Worm (Caenorhabditis elegans) whole organism, L4 larva: ENCODE measurements around the gene rcan-1.

ENCODE experiments used
- D1046.2 ChIP-seq: fragments of 200-800 bp; sonication (Bioruptor generic); IDR thresholded peaks from 2 replicates; pipeline ENCODE4 v1.3.6; 2022; ENCODE audit warnings: missing genetic modification characterization, missing compliant biosample characterization
- F26F4.8 ChIP-seq: fragments of 200-800 bp; sonication (Bioruptor generic); conservative IDR thresholded peaks from 2 replicates; pipeline ENCODE4 v1.3.6; 2022; ENCODE audit warnings: missing genetic modification characterization, missing compliant biosample characterization
- F37D6.2 ChIP-seq: sonication (generic microtip); optimal IDR thresholded peaks from 2 replicates; lab custom pipeline; 2016; ENCODE audit warnings: mild to moderate bottlenecking, missing genetic modification characterization, missing compliant biosample characterization
- F49E8.2 ChIP-seq: sonication (generic microtip); optimal IDR thresholded peaks from 2 replicates; lab custom pipeline; 2016; ENCODE audit warnings: missing compliant biosample characterization, mild to moderate bottlenecking, missing genetic modification characterization, borderline replicate concordance
- T20F7.1 ChIP-seq: fragments of 200-800 bp; sonication (Bioruptor generic); optimal IDR thresholded peaks from 2 replicates; lab custom pipeline; 2018; ENCODE audit warnings: mild to moderate bottlenecking, missing genetic modification characterization, missing compliant biosample characterization
- T26A8.4 ChIP-seq: fragments of 200-800 bp; sonication (Bioruptor generic); IDR thresholded peaks from 2 replicates; pipeline ENCODE4 v1.3.6; 2022; ENCODE audit warnings: missing genetic modification characterization, missing compliant biosample characterization
- Y48G9A.11 ChIP-seq: fragments of 200-800 bp; sonication (Bioruptor generic); IDR thresholded peaks from 2 replicates; pipeline ENCODE4 v1.3.6; 2022; ENCODE audit warnings: missing genetic modification reagents, missing genetic modification characterization, missing compliant biosample characterization
- ZK337.2 ChIP-seq: fragments of 200-800 bp; sonication (Bioruptor generic); IDR thresholded peaks from 2 replicates; pipeline ENCODE4 v1.3.6; 2022; ENCODE audit warnings: missing genetic modification reagents, missing genetic modification characterization, missing compliant biosample characterization
- ZK546.5 ChIP-seq, 2 experiments: sonication (generic microtip); optimal IDR thresholded peaks; 2 replicates each; lab custom pipeline; 2017; ENCODE audit warnings: missing biosample characterization in 2 of 2, missing genetic modification characterization in 2 of 2
- ama-1 ChIP-seq: fragments of 150-350 bp; optimal IDR thresholded peaks from 2 replicates; lab custom pipeline; 2014; ENCODE audit warnings: inconsistent platforms, mixed read lengths
- arid-1 ChIP-seq: fragments of 200-800 bp; sonication (Bioruptor generic); conservative IDR thresholded peaks from 2 replicates; pipeline ENCODE4 v1.3.6; 2022; ENCODE audit warnings: missing genetic modification reagents, missing genetic modification characterization, missing compliant biosample characterization
- ceh-20 ChIP-seq: fragments of 200-800 bp; sonication (Bioruptor generic); IDR thresholded peaks from 2 replicates; pipeline ENCODE4 v1.3.6; 2022; ENCODE audit warnings: missing genetic modification reagents, missing genetic modification characterization, missing compliant biosample characterization
- ceh-28 ChIP-seq: fragments of 150-350 bp; optimal IDR thresholded peaks from 2 replicates; lab custom pipeline; 2014; ENCODE audit warnings: missing biosample characterization, missing genetic modification reagents, missing genetic modification characterization
- ceh-32 ChIP-seq: sonication (generic microtip); optimal IDR thresholded peaks from 2 replicates; lab custom pipeline; 2016; ENCODE audit warnings: mild to moderate bottlenecking, missing genetic modification characterization, missing compliant biosample characterization; ENCODE audit not compliant: poor library complexity
- cey-2 ChIP-seq: sonication (generic microtip); optimal IDR thresholded peaks from 3 replicates; lab custom pipeline; 2017; ENCODE audit warnings: missing genetic modification characterization, mild to moderate bottlenecking, missing compliant biosample characterization, antibody characterized with exemption, borderline replicate concordance; ENCODE audit not compliant: insufficient read depth
- dmd-8 ChIP-seq: fragments of 200-800 bp; sonication (Bioruptor generic); IDR thresholded peaks from 2 replicates; pipeline ENCODE4 v1.3.6; 2022; ENCODE audit warnings: missing genetic modification characterization, missing compliant biosample characterization
- dpl-1 ChIP-seq: fragments of 150-350 bp; optimal IDR thresholded peaks from 2 replicates; lab custom pipeline; 2014; ENCODE audit warnings: missing biosample characterization, missing genetic modification reagents, missing genetic modification characterization
- duxl-1 ChIP-seq: sonication (generic microtip); optimal IDR thresholded peaks from 2 replicates; lab custom pipeline; 2016; ENCODE audit warnings: mild to moderate bottlenecking, missing genetic modification characterization, moderate library complexity, missing compliant biosample characterization; ENCODE audit not compliant: poor library complexity
- dve-1 ChIP-seq: sonication (generic microtip); optimal IDR thresholded peaks from 2 replicates; lab custom pipeline; 2017; ENCODE audit warnings: antibody characterized with exemption, mild to moderate bottlenecking, missing genetic modification characterization, missing compliant biosample characterization; ENCODE audit not compliant: insufficient read depth
- egl-27 ChIP-seq: sonication (generic microtip); optimal IDR thresholded peaks from 3 replicates; lab custom pipeline; 2017; ENCODE audit warnings: missing biosample characterization, missing genetic modification reagents, missing genetic modification characterization
- fkh-10 ChIP-seq: fragments of 150-350 bp; optimal IDR thresholded peaks from 2 replicates; lab custom pipeline; 2014; ENCODE audit warnings: missing biosample characterization, missing genetic modification reagents, missing genetic modification characterization
- hif-1 ChIP-seq, 2 experiments: sonication (generic microtip); optimal IDR thresholded peaks; 2 replicates each; lab custom pipeline; 2016 to 2017; ENCODE audit warnings: missing compliant biosample characterization in 2 of 2, missing genetic modification characterization in 2 of 2, missing genetic modification reagents in 2 of 2, missing genotype in 2 of 2, mild to moderate bottlenecking in 1 of 2
- hlh-30 ChIP-seq: sonication (generic microtip); optimal IDR thresholded peaks from 2 replicates; lab custom pipeline; 2017; ENCODE audit warnings: antibody characterized with exemption, mild to moderate bottlenecking, missing genetic modification characterization, missing compliant biosample characterization; ENCODE audit not compliant: insufficient read depth
- lim-7 ChIP-seq: fragments of 200-800 bp; sonication (Bioruptor generic); IDR thresholded peaks from 2 replicates; pipeline ENCODE4 v1.3.6; 2022; ENCODE audit warnings: missing genetic modification characterization, missing compliant biosample characterization
- lin-1 ChIP-seq: fragments of 200-800 bp; sonication (Bioruptor generic); IDR thresholded peaks from 2 replicates; pipeline ENCODE4 v1.3.6; 2022; ENCODE audit warnings: missing genetic modification reagents, missing genetic modification characterization, missing compliant biosample characterization
- lin-15B ChIP-seq: fragments of 150-350 bp; sonication (generic microtip); optimal IDR thresholded peaks from 3 replicates; lab custom pipeline; 2014; ENCODE audit warnings: missing biosample characterization, missing genetic modification characterization
- lin-29 ChIP-seq: fragments of 200-800 bp; sonication (Bioruptor generic); IDR thresholded peaks from 2 replicates; pipeline ENCODE4 v1.3.6; 2022; ENCODE audit warnings: missing genetic modification reagents, missing genetic modification characterization, missing compliant biosample characterization
- lin-38 ChIP-seq: fragments of 200-800 bp; sonication (Bioruptor generic); IDR thresholded peaks from 2 replicates; pipeline ENCODE4 v1.3.6; 2022; ENCODE audit warnings: missing genetic modification reagents, missing genetic modification characterization, missing compliant biosample characterization
- lin-39 ChIP-seq: fragments of 150-350 bp; optimal IDR thresholded peaks from 2 replicates; lab custom pipeline; 2014; ENCODE audit warnings: missing biosample characterization, missing genetic modification reagents, missing genetic modification characterization
- madf-5 ChIP-seq, 2 experiments: fragments of 200-800 bp; sonication (Bioruptor generic); IDR thresholded peaks; 2 replicates each; pipeline ENCODE4 v1.3.6; 2022; ENCODE audit warnings: missing compliant biosample characterization in 2 of 2, missing genetic modification characterization in 2 of 2
- madf-9 ChIP-seq: fragments of 200-800 bp; sonication (Bioruptor generic); conservative IDR thresholded peaks from 2 replicates; pipeline ENCODE4 v1.3.6; 2022; ENCODE audit warnings: missing genetic modification reagents, missing genetic modification characterization, missing compliant biosample characterization
- mdl-1 ChIP-seq, 2 experiments: fragments of 150-350 bp in 1 of 2; sonication (generic microtip) in 1 of 2; optimal IDR thresholded peaks; 2 replicates each; lab custom pipeline; 2014 to 2017; ENCODE audit warnings: missing biosample characterization in 2 of 2, missing genetic modification characterization in 2 of 2
- mes-2 ChIP-seq: sonication (generic microtip); optimal IDR thresholded peaks from 2 replicates; lab custom pipeline; 2016; ENCODE audit warnings: missing genotype, mild to moderate bottlenecking, missing genetic modification characterization, missing compliant biosample characterization; ENCODE audit not compliant: poor library complexity, severe bottlenecking
- nhr-102 ChIP-seq: sonication (generic microtip); optimal IDR thresholded peaks from 2 replicates; lab custom pipeline; 2016; ENCODE audit warnings: mild to moderate bottlenecking, missing genetic modification characterization, moderate library complexity, missing compliant biosample characterization
- nhr-111 ChIP-seq: fragments of 200-800 bp; sonication (Bioruptor generic); optimal IDR thresholded peaks from 2 replicates; lab custom pipeline; 2018; ENCODE audit warnings: mild to moderate bottlenecking, missing genetic modification characterization, missing compliant biosample characterization
- nhr-42 ChIP-seq: fragments of 200-800 bp; sonication (Bioruptor generic); IDR thresholded peaks from 2 replicates; pipeline ENCODE4 v1.3.6; 2022; ENCODE audit warnings: missing genetic modification characterization, missing compliant biosample characterization
- nhr-48 ChIP-seq: sonication (generic microtip); optimal IDR thresholded peaks from 2 replicates; lab custom pipeline; 2016; ENCODE audit warnings: mild to moderate bottlenecking, missing genetic modification characterization, missing compliant biosample characterization
- nhr-6 ChIP-seq: fragments of 150-350 bp; optimal IDR thresholded peaks from 2 replicates; lab custom pipeline; 2014; ENCODE audit warnings: missing biosample characterization, missing genetic modification characterization
- pqm-1 ChIP-seq: sonication (generic microtip); optimal IDR thresholded peaks from 2 replicates; lab custom pipeline; 2017; ENCODE audit warnings: missing biosample characterization, missing genetic modification characterization
- saeg-2 ChIP-seq: fragments of 200-800 bp; sonication (Bioruptor generic); IDR thresholded peaks from 2 replicates; pipeline ENCODE4 v1.3.6; 2022; ENCODE audit warnings: missing genetic modification reagents, missing genetic modification characterization, missing compliant biosample characterization
- sdz-12 ChIP-seq: fragments of 200-800 bp; sonication (Bioruptor generic); optimal IDR thresholded peaks from 2 replicates; lab custom pipeline; 2018; ENCODE audit warnings: mild to moderate bottlenecking, missing genetic modification characterization, missing compliant biosample characterization
- set-16 ChIP-seq: fragments of 200-800 bp; sonication (Bioruptor generic); IDR thresholded peaks from 2 replicates; pipeline ENCODE4 v1.3.6; 2022; ENCODE audit warnings: missing genetic modification reagents, missing genetic modification characterization, missing compliant biosample characterization
- skn-1 ChIP-seq: fragments of 150-350 bp; optimal IDR thresholded peaks from 2 replicates; lab custom pipeline; 2014; ENCODE audit warnings: missing biosample characterization, missing genetic modification characterization
- spr-1 ChIP-seq: sonication (generic microtip); optimal IDR thresholded peaks from 2 replicates; lab custom pipeline; 2016; ENCODE audit warnings: mild to moderate bottlenecking, missing genetic modification characterization, missing compliant biosample characterization
- spr-3 ChIP-seq: fragments of 200-800 bp; sonication (Bioruptor generic); optimal IDR thresholded peaks from 2 replicates; lab custom pipeline; 2018; ENCODE audit warnings: mild to moderate bottlenecking, missing genetic modification characterization, missing compliant biosample characterization
- unc-130 ChIP-seq: sonication (generic microtip); optimal IDR thresholded peaks from 2 replicates; lab custom pipeline; 2016; ENCODE audit warnings: missing genetic modification reagents, missing genetic modification characterization, missing compliant biosample characterization
- unc-39 ChIP-seq: sonication (generic microtip); optimal IDR thresholded peaks from 2 replicates; lab custom pipeline; 2017; ENCODE audit warnings: missing biosample characterization, missing genetic modification characterization
- vab-7 ChIP-seq: fragments of 200-800 bp; sonication (Bioruptor generic); IDR thresholded peaks from 2 replicates; pipeline ENCODE4 v1.3.6; 2022; ENCODE audit warnings: missing genetic modification reagents, missing genetic modification characterization, missing compliant biosample characterization
- ztf-11 ChIP-seq: fragments of 150-350 bp; optimal IDR thresholded peaks from 2 replicates; lab custom pipeline; 2014; ENCODE audit warnings: missing biosample characterization, missing genetic modification characterization
- ztf-7 ChIP-seq: fragments of 150-350 bp; optimal IDR thresholded peaks from 2 replicates; lab custom pipeline; 2014; ENCODE audit warnings: missing biosample characterization, missing genetic modification characterization

rcan-1 gene

ce11 chrIII:5705228-5705888, 21.5 kb upstream of the rcan-1 start, which contains the start of gene swp-1 (continued):
- TF ChIP-seq madf-9 (GFP tag; lab: Robert Waterston, UW) (no peak), nhr-6 (tag; lab: Kevin White, UChicago) (no peak), mdl-1 (tag; optimal IDR thresholded peaks at IDR 0.05; lab: Kevin White, UChicago) (no peak), cey-2 (tag; lab: Kevin White, UChicago) (no peak), lin-29 (GFP tag; lab: Robert Waterston, UW) (no peak), lim-7 (0 out of 2 replicates have a peak, but pooled peaks have one; percentile 6), spr-1 (tag; lab: Kevin White, UChicago) (no peak), mes-2 (tag; lab: Kevin White, UChicago) (no peak), set-16 (GFP tag; lab: Robert Waterston, UW) (no peak), ceh-20 (no peak), nhr-111 (GFP tag; lab: Kevin White, UChicago) (no peak), lin-1 (no peak), unc-130 (GFP tag; lab: Kevin White, UChicago) (peak; percentile 5), ama-1 (lab: Kevin White, UChicago) (peak; percentile 51), fkh-10 (GFP tag; lab: Kevin White, UChicago) (no peak), Y48G9A.11 (GFP tag; lab: Robert Waterston, UW) (peak; percentile 33; the same call in 1 of the 2 replicates), dmd-8 (GFP tag; lab: Robert Waterston, UW) (0 out of 2 replicates have a peak, but pooled peaks have one; percentile 19), nhr-102 (no peak), T20F7.1 (GFP tag; lab: Kevin White, UChicago) (no peak), T26A8.4 (no peak), madf-5 (GFP tag; IDR thresholded peaks at IDR 0.05; lab: Robert Waterston, UW) (no peak), ztf-7 (no peak), spr-3 (GFP tag; lab: Kevin White, UChicago) (no peak), ceh-28 (no peak), dpl-1 (GFP tag; lab: Kevin White, UChicago) (no peak), skn-1 (tag; lab: Kevin White, UChicago) (no peak), lin-38 (GFP tag; lab: Robert Waterston, UW) (peak; percentile 48), D1046.2 (GFP tag; lab: Robert Waterston, UW) (no peak), hlh-30 (tag; lab: Kevin White, UChicago) (no peak), nhr-48 (tag; lab: Kevin White, UChicago) (no peak), ZK337.2 (no peak), saeg-2 (GFP tag; lab: Robert Waterston, UW) (no peak), nhr-42 (no peak), ZK546.5 (tag; optimal IDR thresholded peaks at IDR 0.05; lab: Kevin White, UChicago) (no peak), arid-1 (GFP tag; lab: Robert Waterston, UW) (peak; percentile 70), lin-39 (no peak), ztf-11 (no peak), sdz-12 (no peak), F49E8.2 (peak; percentile 70), pqm-1 (tag; lab: Kevin White, UChicago) (no peak), egl-27 (tag; lab: Kevin White, UChicago) (no peak), dve-1 (tag; lab: Kevin White, UChicago) (no peak), unc-39 (tag; lab: Kevin White, UChicago) (no peak), F37D6.2 (tag; lab: Kevin White, UChicago) (no peak), vab-7 (GFP tag; lab: Robert Waterston, UW) (no peak), hif-1 (tag; optimal IDR thresholded peaks at IDR 0.05; lab: Kevin White, UChicago) (no peak), F26F4.8 (GFP tag; lab: Robert Waterston, UW) (no peak), lin-15B (tag; lab: Kevin White, UChicago) (no peak), ceh-32 (tag; lab: Kevin White, UChicago) (no peak), duxl-1 (tag; lab: Kevin White, UChicago) (no peak)
